Worm (Caenorhabditis elegans): ENCODE results near the gene K03H6.4.

- TF ChIP-seq fos-1 (tag; optimal IDR thresholded peaks at IDR 0.05) = no peak
- no peak for TF ChIP-seq nhr-28 (tag; optimal IDR thresholded peaks at IDR 0.05)
- TF ChIP-seq unc-130 (tag; optimal IDR thresholded peaks at IDR 0.05) = no peak
- no peak for TF ChIP-seq mdl-1 (tag; optimal IDR thresholded peaks at IDR 0.05)
Observed at ce11 chrIV:1536316-1536715, 15.2 kb upstream of the K03H6.4 start, which contains the start of gene K03H6.5.
